Worm (Caenorhabditis elegans) whole organism, midembryonic: ENCODE measurements around the gene C50E3.12.

ENCODE experiments used
- T22C8.4 ChIP-seq: fragments of 200-800 bp; sonication (Bioruptor generic); IDR thresholded peaks from 2 replicates; pipeline ENCODE4 v1.3.6; 2022; ENCODE audit warnings: missing genetic modification characterization, missing compliant biosample characterization
- cog-1 ChIP-seq: sonication (generic microtip); optimal IDR thresholded peaks from 2 replicates; lab custom pipeline; 2016; ENCODE audit warnings: missing genetic modification characterization, missing compliant biosample characterization
- flt-1 ChIP-seq: fragments of 200-800 bp; sonication (Bioruptor generic); IDR thresholded peaks from 2 replicates; pipeline ENCODE4 v1.3.6; 2022; ENCODE audit warnings: missing genetic modification characterization, missing compliant biosample characterization
- klf-2 ChIP-seq: fragments of 200-800 bp; sonication (Bioruptor generic); conservative IDR thresholded peaks from 2 replicates; pipeline ENCODE4 v1.3.6; 2022; ENCODE audit warnings: missing genetic modification reagents, missing genetic modification characterization, missing compliant biosample characterization
- med-1 ChIP-seq: sonication (generic microtip); optimal IDR thresholded peaks from 2 replicates; lab custom pipeline; 2017; ENCODE audit warnings: missing genetic modification characterization, mild to moderate bottlenecking, missing compliant biosample characterization, antibody characterized with exemption, missing genetic modification reagents; ENCODE audit not compliant: insufficient read depth
- ref-1 ChIP-seq: fragments of 200-800 bp; sonication (Bioruptor generic); conservative IDR thresholded peaks from 2 replicates; pipeline ENCODE4 v1.3.6; 2022; ENCODE audit warnings: missing genetic modification reagents, missing genetic modification characterization, missing compliant biosample characterization
- tab-1 ChIP-seq: fragments of 200-800 bp; sonication (Bioruptor generic); IDR thresholded peaks from 2 replicates; pipeline ENCODE4 v1.3.6; 2022; ENCODE audit warnings: missing genetic modification characterization, missing compliant biosample characterization
- ztf-23 ChIP-seq: fragments of 200-800 bp; sonication (Bioruptor generic); IDR thresholded peaks from 2 replicates; pipeline ENCODE4 v1.3.6; 2022; ENCODE audit warnings: missing genetic modification reagents, missing genetic modification characterization, missing compliant biosample characterization
- ztf-29 ChIP-seq: fragments of 200-800 bp; sonication (Bioruptor generic); IDR thresholded peaks from 2 replicates; pipeline ENCODE4 v1.3.6; 2022; ENCODE audit warnings: missing genetic modification reagents, missing genetic modification characterization, missing compliant biosample characterization

The C50E3.12 gene

DNA sequence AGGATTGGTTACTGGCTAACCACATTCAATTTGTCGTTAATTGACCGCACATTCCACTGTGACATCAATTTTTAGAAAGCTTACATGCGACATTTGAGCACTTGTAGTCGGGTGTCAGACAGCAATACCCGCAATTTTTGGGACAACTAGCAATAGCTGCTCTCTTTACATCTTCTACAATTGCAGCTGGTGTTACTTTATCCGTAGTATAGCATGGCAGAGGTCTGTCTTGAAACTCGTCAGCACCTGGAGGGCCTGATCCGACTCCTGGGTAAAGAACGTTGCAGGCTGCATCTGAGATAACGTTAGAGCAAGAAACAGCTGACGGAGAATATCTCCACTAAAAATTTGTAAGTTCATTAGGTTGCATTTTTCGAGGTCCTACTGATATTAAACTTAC lies 17.5 kb upstream of the C50E3.12 start:
- no peak for TF ChIP-seq T22C8.4 (GFP tag; lab: Robert Waterston, UW)
- no peak for TF ChIP-seq tab-1 (GFP tag; lab: Robert Waterston, UW)
- no peak for TF ChIP-seq flt-1 (GFP tag; lab: Robert Waterston, UW)
- TF ChIP-seq ztf-29 (GFP tag; lab: Robert Waterston, UW), result no peak
- TF ChIP-seq ztf-23 (GFP tag; lab: Robert Waterston, UW), result no peak
- TF ChIP-seq ref-1 (GFP tag; lab: Robert Waterston, UW), result no peak
- no peak for TF ChIP-seq cog-1
- TF ChIP-seq klf-2 (GFP tag; lab: Robert Waterston, UW), result no peak
- TF ChIP-seq med-1 (GFP tag; lab: Kevin White, UChicago), result no peak

ce11 chrV:7637801-7638200 lies 15.9 kb upstream of the C50E3.12 start, which contains the start of gene clec-45:
Gene clec-45, plus strand, starts transcription at chrV:7638101.
- TF ChIP-seq ref-1 (GFP tag; lab: Robert Waterston, UW) (no peak), tab-1 (GFP tag; lab: Robert Waterston, UW) (no peak), T22C8.4 (GFP tag; lab: Robert Waterston, UW) (no peak), ztf-23 (GFP tag; lab: Robert Waterston, UW) (no peak), klf-2 (GFP tag; lab: Robert Waterston, UW) (no peak), flt-1 (GFP tag; lab: Robert Waterston, UW) (no peak), med-1 (GFP tag; lab: Kevin White, UChicago) (no peak), cog-1 (no peak), ztf-29 (GFP tag; lab: Robert Waterston, UW) (no peak)

DNA sequence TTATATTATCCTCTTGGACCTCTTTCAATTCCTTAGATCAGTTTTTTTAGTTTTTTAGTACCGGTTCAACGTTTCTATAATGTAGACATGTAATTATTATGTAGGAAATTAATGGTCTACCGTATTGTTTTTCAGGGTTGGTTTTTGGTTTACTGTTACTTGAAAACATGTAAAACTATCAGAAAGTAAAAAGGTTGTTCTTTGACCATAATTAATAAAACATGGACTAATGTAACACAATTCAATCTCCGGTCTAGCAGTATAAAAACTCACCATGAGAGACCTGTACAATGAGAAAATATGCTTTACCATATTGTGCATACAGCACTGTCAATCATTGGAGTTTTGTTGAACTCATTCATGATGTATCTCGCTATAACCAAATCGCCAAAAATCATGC lies 13.6 kb upstream of the C50E3.12 start, which contains the start of gene srd-29:
Gene srd-29, plus strand, starts transcription at position 301 of the 400 bp plus-strand sequence.
- no peak for TF ChIP-seq ztf-23 (GFP tag; lab: Robert Waterston, UW)
- no peak for TF ChIP-seq T22C8.4 (GFP tag; lab: Robert Waterston, UW)
- TF ChIP-seq ref-1 (GFP tag; lab: Robert Waterston, UW), result no peak
- TF ChIP-seq cog-1, result no peak
- no peak for TF ChIP-seq tab-1 (GFP tag; lab: Robert Waterston, UW)
- TF ChIP-seq med-1 (GFP tag; lab: Kevin White, UChicago), result no peak
- TF ChIP-seq klf-2 (GFP tag; lab: Robert Waterston, UW), result no peak
- no peak for TF ChIP-seq flt-1 (GFP tag; lab: Robert Waterston, UW)
- no peak for TF ChIP-seq ztf-29 (GFP tag; lab: Robert Waterston, UW)

DNA sequence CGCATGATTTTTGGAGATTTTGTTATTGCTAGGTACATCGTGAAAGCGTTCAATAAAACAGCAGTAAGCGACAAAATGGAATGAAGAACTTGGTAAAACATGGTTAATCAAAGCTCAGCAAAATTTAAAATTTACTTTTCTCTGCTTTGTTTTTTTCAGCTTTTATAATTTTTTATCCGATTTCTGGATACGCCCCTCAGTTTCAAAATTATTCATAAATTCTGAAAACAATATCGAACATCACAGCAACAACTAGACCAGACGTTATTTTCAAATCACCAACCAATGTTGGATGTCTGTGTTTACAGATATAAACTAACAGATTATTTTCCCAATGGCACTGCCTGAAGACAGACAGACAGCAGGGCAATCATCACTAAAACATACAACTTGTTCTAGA lies 12.8 kb upstream of the C50E3.12 start, which contains the start of gene srd-31:
Gene srd-31, minus strand, starts transcription at position 101 of the 400 bp plus-strand sequence.
- TF ChIP-seq ztf-23 (GFP tag; lab: Robert Waterston, UW), result no peak
- no peak for TF ChIP-seq ztf-29 (GFP tag; lab: Robert Waterston, UW)
- no peak for TF ChIP-seq T22C8.4 (GFP tag; lab: Robert Waterston, UW)
- TF ChIP-seq ref-1 (GFP tag; lab: Robert Waterston, UW), result no peak
- no peak for TF ChIP-seq med-1 (GFP tag; lab: Kevin White, UChicago)
- TF ChIP-seq klf-2 (GFP tag; lab: Robert Waterston, UW), result no peak
- TF ChIP-seq cog-1, result no peak
- TF ChIP-seq tab-1 (GFP tag; lab: Robert Waterston, UW), result no peak
- no peak for TF ChIP-seq flt-1 (GFP tag; lab: Robert Waterston, UW)

ce11 chrV:7631732-7632131 lies 9.9 kb upstream of the C50E3.12 start, which contains the start of gene srd-25:
Gene srd-25, plus strand, starts transcription at chrV:7632032.
- no peak for TF ChIP-seq med-1 (GFP tag; lab: Kevin White, UChicago)
- TF ChIP-seq flt-1 (GFP tag; lab: Robert Waterston, UW), result no peak
- no peak for TF ChIP-seq T22C8.4 (GFP tag; lab: Robert Waterston, UW)
- TF ChIP-seq ztf-23 (GFP tag; lab: Robert Waterston, UW), result no peak
- no peak for TF ChIP-seq ztf-29 (GFP tag; lab: Robert Waterston, UW)
- no peak for TF ChIP-seq tab-1 (GFP tag; lab: Robert Waterston, UW)
- TF ChIP-seq klf-2 (GFP tag; lab: Robert Waterston, UW), result no peak

DNA sequence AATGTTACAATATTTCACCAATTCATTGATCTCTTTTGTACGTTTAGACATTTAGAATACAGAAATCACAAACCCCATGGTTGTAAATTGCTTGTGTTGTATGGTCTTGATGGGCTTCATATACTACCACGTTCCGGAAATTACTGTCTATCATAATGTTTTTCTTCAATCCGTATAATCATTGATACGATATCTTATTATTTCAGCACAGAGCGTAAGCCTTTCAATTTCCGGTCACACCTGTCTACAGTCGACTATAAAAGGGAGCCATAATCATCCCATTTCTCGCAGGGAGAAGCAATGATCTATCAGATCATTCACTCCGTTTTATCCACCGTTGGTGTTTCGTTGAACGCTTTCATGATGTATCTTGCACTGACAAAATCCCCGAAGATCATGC lies 7.6 kb upstream of the C50E3.12 start, which contains the start of gene srd-30:
Gene srd-30, plus strand, starts transcription at position 301 of the 400 bp plus-strand sequence.
- TF ChIP-seq med-1 (GFP tag; lab: Kevin White, UChicago) (no peak), ztf-23 (GFP tag; lab: Robert Waterston, UW) (no peak), cog-1 (no peak), ref-1 (GFP tag; lab: Robert Waterston, UW) (no peak), ztf-29 (GFP tag; lab: Robert Waterston, UW) (no peak), klf-2 (GFP tag; lab: Robert Waterston, UW) (no peak), tab-1 (GFP tag; lab: Robert Waterston, UW) (no peak), T22C8.4 (GFP tag; lab: Robert Waterston, UW) (no peak), flt-1 (GFP tag; lab: Robert Waterston, UW) (no peak)

- TF ChIP-seq T22C8.4 (GFP tag; lab: Robert Waterston, UW) (no peak), flt-1 (GFP tag; lab: Robert Waterston, UW) (no peak), ref-1 (GFP tag; lab: Robert Waterston, UW) (no peak), klf-2 (GFP tag; lab: Robert Waterston, UW) (no peak)
These were observed 4.7 kb upstream of the C50E3.12 start, which contains the start of gene F07C4.6 for ce11 chrV:7626550-7626949. Gene F07C4.6, plus strand, starts transcription at chrV:7626850.

DNA sequence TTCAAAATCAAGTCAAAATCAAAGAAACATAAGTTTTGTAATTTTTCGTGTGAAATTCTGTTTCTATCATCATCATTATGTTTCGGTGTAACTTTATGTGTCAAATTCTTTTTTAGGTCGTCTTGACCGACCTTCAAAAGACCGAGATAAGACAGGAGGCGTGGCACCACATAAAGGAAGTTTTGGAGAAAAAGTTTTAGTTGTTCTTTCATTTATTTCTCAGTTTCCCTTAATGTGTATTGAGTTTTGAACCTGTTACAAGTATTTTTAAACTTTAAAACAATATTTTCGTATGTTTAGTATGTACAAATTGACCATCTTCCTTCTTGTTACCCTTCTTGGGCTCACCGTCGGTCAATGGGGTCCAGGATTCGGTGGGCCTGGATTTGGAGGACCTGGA lies 2.8 kb upstream of the C50E3.12 start, which contains the start of gene grsp-4:
Gene grsp-4, plus strand, starts transcription at position 301 of the 400 bp plus-strand sequence.
- TF ChIP-seq flt-1 (GFP tag; lab: Robert Waterston, UW) (no peak), tab-1 (GFP tag; lab: Robert Waterston, UW) (no peak), cog-1 (no peak), klf-2 (GFP tag; lab: Robert Waterston, UW) (no peak)

DNA sequence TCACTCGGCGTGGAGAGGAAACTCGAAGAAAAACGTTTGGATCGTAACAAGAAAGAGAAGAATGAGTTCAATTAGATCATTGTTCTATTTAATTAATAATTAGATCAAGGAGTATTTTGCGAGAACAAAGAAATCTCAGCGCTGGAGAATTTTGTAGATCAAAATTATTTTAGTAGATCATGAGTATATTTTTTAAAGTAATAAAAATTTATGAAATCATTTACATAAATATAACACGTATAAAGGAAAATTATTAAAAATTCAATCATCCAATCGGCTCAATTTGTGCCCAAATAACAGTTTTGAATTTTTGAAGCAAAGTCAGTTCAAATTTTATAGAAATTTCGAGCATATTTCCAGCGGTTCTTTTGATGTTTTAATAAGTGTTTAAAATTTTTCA lies 2.3 kb upstream of the C50E3.12 start, which contains the start of gene C50E3.13:
Gene C50E3.13, minus strand, starts transcription at position 101 of the 400 bp plus-strand sequence.
- TF ChIP-seq ztf-29 (GFP tag; lab: Robert Waterston, UW), result no peak
